Worm (Caenorhabditis elegans) whole organism, L1 larva: ENCODE results near the gene spch-1.

ENCODE experiments used
- C04F5.9 ChIP-seq: sonication (generic microtip); optimal IDR thresholded peaks from 2 replicates; lab custom pipeline; 2016; ENCODE audit warnings: missing genetic modification characterization, missing compliant biosample characterization
- F16B12.6 ChIP-seq: fragments of 150-350 bp; optimal IDR thresholded peaks from 2 replicates; lab custom pipeline; 2014; ENCODE audit warnings: missing biosample characterization, missing genetic modification characterization
- aly-2 ChIP-seq: fragments of 150-350 bp; optimal IDR thresholded peaks from 2 replicates; lab custom pipeline; 2014; ENCODE audit warnings: missing biosample characterization, missing genetic modification characterization
- blmp-1 ChIP-seq: fragments of 150-350 bp; optimal IDR thresholded peaks from 2 replicates; lab custom pipeline; 2014; ENCODE audit warnings: missing biosample characterization, missing genetic modification characterization
- ceh-8 ChIP-seq: fragments of 200-800 bp; sonication (Bioruptor generic); optimal IDR thresholded peaks from 2 replicates; lab custom pipeline; 2018; ENCODE audit warnings: mild to moderate bottlenecking, missing genetic modification characterization, moderate library complexity, missing compliant biosample characterization
- ceh-88 ChIP-seq: fragments of 200-800 bp; sonication (Bioruptor generic); IDR thresholded peaks from 2 replicates; pipeline ENCODE4 v1.3.6; 2022; ENCODE audit warnings: missing genetic modification characterization, missing compliant biosample characterization
- efl-3 ChIP-seq: fragments of 200-800 bp; sonication (Bioruptor generic); optimal IDR thresholded peaks from 2 replicates; lab custom pipeline; 2018; ENCODE audit warnings: mild to moderate bottlenecking, missing genetic modification characterization, missing compliant biosample characterization
- egl-27 ChIP-seq, 2 experiments: fragments of 150-350 bp in 1 of 2; sonication (generic microtip); optimal IDR thresholded peaks; 3 replicates each; lab custom pipeline; 2017 to 2018; ENCODE audit warnings: missing biosample characterization in 2 of 2, missing genetic modification characterization in 2 of 2, missing genetic modification reagents in 2 of 2
- elt-2 ChIP-seq: sonication (generic microtip); optimal IDR thresholded peaks from 2 replicates; lab custom pipeline; 2016; ENCODE audit warnings: missing genetic modification characterization, mild to moderate bottlenecking, inconsistent platforms, missing compliant biosample characterization, missing genetic modification reagents
- ets-5 ChIP-seq: fragments of 200-800 bp; sonication (Bioruptor generic); IDR thresholded peaks from 2 replicates; pipeline ENCODE4 v1.3.6; 2022; ENCODE audit warnings: missing genetic modification characterization, missing compliant biosample characterization
- grh-1 ChIP-seq: fragments of 200-800 bp; sonication (Bioruptor generic); IDR thresholded peaks from 2 replicates; pipeline ENCODE4 v1.3.6; 2022; ENCODE audit warnings: missing genetic modification reagents, missing genetic modification characterization, missing compliant biosample characterization
- hpl-2 ChIP-seq: fragments of 150-350 bp; optimal IDR thresholded peaks from 2 replicates; lab custom pipeline; 2014; ENCODE audit warnings: missing biosample characterization, missing genetic modification reagents, missing genetic modification characterization
- irx-1 ChIP-seq: sonication (generic microtip); optimal IDR thresholded peaks from 2 replicates; lab custom pipeline; 2016; ENCODE audit warnings: missing genetic modification characterization, missing compliant biosample characterization
- lin-14 ChIP-seq: fragments of 200-800 bp; sonication (Bioruptor generic); optimal IDR thresholded peaks from 2 replicates; lab custom pipeline; 2018; ENCODE audit warnings: mild to moderate bottlenecking, missing genetic modification characterization, moderate library complexity, missing compliant biosample characterization
- lin-15B ChIP-seq: fragments of 150-350 bp; sonication (generic microtip); optimal IDR thresholded peaks from 3 replicates; lab custom pipeline; 2014; ENCODE audit warnings: missing biosample characterization, missing genetic modification characterization
- lir-3 ChIP-seq: sonication (generic microtip); optimal IDR thresholded peaks from 2 replicates; lab custom pipeline; 2016; ENCODE audit warnings: mild to moderate bottlenecking, missing genetic modification characterization, moderate library complexity, missing compliant biosample characterization; ENCODE audit not compliant: poor library complexity
- lsy-2 ChIP-seq, 2 experiments: fragments of 150-350 bp; optimal IDR thresholded peaks; 2 replicates each; lab custom pipeline; 2014; ENCODE audit warnings: missing biosample characterization in 2 of 2, missing genetic modification characterization in 2 of 2
- mab-9 ChIP-seq: fragments of 200-800 bp; sonication (Bioruptor generic); IDR thresholded peaks from 2 replicates; pipeline ENCODE4 v1.3.6; 2022; ENCODE audit warnings: missing genetic modification reagents, missing genetic modification characterization, missing compliant biosample characterization
- mep-1 ChIP-seq: fragments of 150-350 bp; optimal IDR thresholded peaks from 2 replicates; lab custom pipeline; 2014; ENCODE audit warnings: missing biosample characterization, missing genetic modification characterization
- nhr-11 ChIP-seq: fragments of 150-350 bp; optimal IDR thresholded peaks from 2 replicates; lab custom pipeline; 2014; ENCODE audit warnings: missing biosample characterization, missing genetic modification characterization
- nhr-12 ChIP-seq: sonication (generic microtip); optimal IDR thresholded peaks from 2 replicates; lab custom pipeline; 2017; ENCODE audit warnings: missing biosample characterization, missing genetic modification characterization
- nhr-20 ChIP-seq: sonication (generic microtip); optimal IDR thresholded peaks from 2 replicates; lab custom pipeline; 2016; ENCODE audit warnings: mild to moderate bottlenecking, missing genetic modification characterization, missing compliant biosample characterization
- nhr-76 ChIP-seq: sonication (generic microtip); optimal IDR thresholded peaks from 2 replicates; lab custom pipeline; 2017; ENCODE audit warnings: missing biosample characterization, missing genetic modification characterization
- nhr-77 ChIP-seq: fragments of 150-350 bp; optimal IDR thresholded peaks from 2 replicates; lab custom pipeline; 2014; ENCODE audit warnings: missing biosample characterization, missing genetic modification characterization
- nhr-84 ChIP-seq: sonication (generic microtip); optimal IDR thresholded peaks from 2 replicates; lab custom pipeline; 2017; ENCODE audit warnings: missing biosample characterization, missing genetic modification characterization
- nhr-90 ChIP-seq: sonication (generic microtip); optimal IDR thresholded peaks from 2 replicates; lab custom pipeline; 2016; ENCODE audit warnings: mild to moderate bottlenecking, missing genetic modification characterization, missing compliant biosample characterization; ENCODE audit not compliant: poor library complexity
- pqm-1 ChIP-seq: sonication (generic microtip); optimal IDR thresholded peaks from 3 replicates; lab custom pipeline; 2017; ENCODE audit warnings: missing biosample characterization, missing genetic modification characterization
- skn-1 ChIP-seq: fragments of 150-350 bp; optimal IDR thresholded peaks from 2 replicates; lab custom pipeline; 2014; ENCODE audit warnings: missing biosample characterization, missing genetic modification characterization
- snu-23 ChIP-seq: sonication (generic microtip); optimal IDR thresholded peaks from 2 replicates; lab custom pipeline; 2016; ENCODE audit warnings: missing genetic modification characterization, missing compliant biosample characterization
- sptf-1 ChIP-seq: fragments of 150-350 bp; optimal IDR thresholded peaks from 2 replicates; lab custom pipeline; 2014; ENCODE audit warnings: missing biosample characterization, missing genetic modification characterization
- sup-37 ChIP-seq: fragments of 200-800 bp; sonication (Bioruptor generic); optimal IDR thresholded peaks from 2 replicates; lab custom pipeline; 2018; ENCODE audit warnings: mild to moderate bottlenecking, missing genetic modification characterization, missing compliant biosample characterization
- swsn-7 ChIP-seq: sonication (generic microtip); optimal IDR thresholded peaks from 2 replicates; lab custom pipeline; 2016; ENCODE audit warnings: missing genetic modification characterization, missing compliant biosample characterization
- tlp-1 ChIP-seq: fragments of 150-350 bp; optimal IDR thresholded peaks from 2 replicates; lab custom pipeline; 2014; ENCODE audit warnings: missing biosample characterization, missing genetic modification characterization
- unc-130 ChIP-seq: fragments of 150-350 bp; optimal IDR thresholded peaks from 2 replicates; lab custom pipeline; 2017; ENCODE audit warnings: missing biosample characterization, missing genetic modification characterization, inconsistent platforms
- unc-30 ChIP-seq: sonication (generic microtip); optimal IDR thresholded peaks from 2 replicates; lab custom pipeline; 2017; ENCODE audit warnings: missing biosample characterization, missing genetic modification characterization
- unc-62 ChIP-seq: fragments of 150-350 bp; optimal IDR thresholded peaks from 2 replicates; lab custom pipeline; 2014; ENCODE audit warnings: missing biosample characterization, missing genetic modification reagents, missing genetic modification characterization
- zag-1 ChIP-seq: fragments of 150-350 bp; optimal IDR thresholded peaks from 2 replicates; lab custom pipeline; 2014; ENCODE audit warnings: missing biosample characterization, missing genetic modification characterization

The spch-1 gene

ce11 chrIV:10151439-10151997 lies 40.2 kb upstream of the spch-1 start, which contains the start of gene copg-1 (continued):
- TF ChIP-seq nhr-84 (tag; lab: Kevin White, UChicago) (no peak), nhr-77 (tag; lab: Kevin White, UChicago) (peak; percentile 5), skn-1 (tag; lab: Kevin White, UChicago) (peak; percentile 48), lin-14 (peak; percentile 73), F16B12.6 (peak; percentile 91), pqm-1 (tag; lab: Kevin White, UChicago) (no peak), nhr-76 (tag; lab: Kevin White, UChicago) (no peak), sptf-1 (no peak), egl-27 (tag; optimal IDR thresholded peaks at IDR 0.05; lab: Kevin White, UChicago) (no peak), swsn-7 (tag; lab: Kevin White, UChicago) (peak; percentile 49), aly-2 (tag; lab: Kevin White, UChicago) (peak; percentile 4), zag-1 (tag; lab: Kevin White, UChicago) (no peak), C04F5.9 (tag; lab: Kevin White, UChicago) (no peak), hpl-2 (GFP tag; lab: Kevin White, UChicago) (no peak)

ce11 chrIV:10150552-10151004 lies 39.2 kb upstream of the spch-1 start, which contains the start of gene tsp-12:
Gene tsp-12 (minus strand): TSS chrIV:10150602.
- TF ChIP-seq lin-14 (peak; percentile 64), lsy-2 (tag; optimal IDR thresholded peaks at IDR 0.05; lab: Kevin White, UChicago) (peak in 1 of 2 experiments; percentile 33), unc-62 (GFP tag; lab: Kevin White, UChicago) (no peak), blmp-1 (tag; lab: Kevin White, UChicago) (peak; percentile 27), nhr-20 (peak; percentile 1)

- TF ChIP-seq unc-130 (tag; lab: Kevin White, UChicago) (no peak), pqm-1 (tag; lab: Kevin White, UChicago) (no peak), irx-1 (tag; lab: Kevin White, UChicago) (no peak), nhr-11 (tag; lab: Kevin White, UChicago) (no peak), nhr-90 (tag; lab: Kevin White, UChicago) (no peak), snu-23 (GFP tag; lab: Kevin White, UChicago) (no peak), unc-30 (no peak), skn-1 (tag; lab: Kevin White, UChicago) (no peak), unc-62 (GFP tag; lab: Kevin White, UChicago) (no peak), lin-15B (no peak), nhr-84 (tag; lab: Kevin White, UChicago) (no peak), ets-5 (GFP tag; lab: Robert Waterston, UW) (no peak), ceh-88 (GFP tag; lab: Robert Waterston, UW) (no peak)
- TF ChIP-seq, all 84 proteins: peak for 0
Observed at ce11 chrIV:10148938-10149337, 37.6 kb upstream of the spch-1 start, which contains the start of gene pigs-1. Gene pigs-1 (minus strand): TSS chrIV:10149038.

ce11 chrIV:10146885-10147284 lies 35.5 kb upstream of the spch-1 start, which contains the start of gene T14G10.8:
Gene T14G10.8 (minus strand): TSS chrIV:10146985.
- no peak for TF ChIP-seq mab-9 (GFP tag; lab: Robert Waterston, UW)
- TF ChIP-seq efl-3 (GFP tag; lab: Kevin White, UChicago) = no peak
- no peak for TF ChIP-seq grh-1 (GFP tag; lab: Robert Waterston, UW)
- TF ChIP-seq tlp-1 = no peak
- TF ChIP-seq lir-3 (tag; lab: Kevin White, UChicago) = no peak
- TF ChIP-seq ceh-8 (GFP tag; lab: Kevin White, UChicago) = no peak
- TF ChIP-seq elt-2 = no peak
- TF ChIP-seq nhr-12 (tag; lab: Kevin White, UChicago) = no peak
- no peak for TF ChIP-seq C04F5.9 (tag; lab: Kevin White, UChicago)
- no peak for TF ChIP-seq mep-1
- no peak for TF ChIP-seq sup-37 (GFP tag; lab: Kevin White, UChicago)
- no peak for TF ChIP-seq ets-5 (GFP tag; lab: Robert Waterston, UW)
- TF ChIP-seq ceh-88 (GFP tag; lab: Robert Waterston, UW) = no peak
- no peak for TF ChIP-seq blmp-1 (tag; lab: Kevin White, UChicago)
